Worm (Caenorhabditis elegans) whole organism, late embryonic: ENCODE measurements around the gene zag-1.
A peak's percentile ranks its signal among the peaks of the same experiment; 100 is the strongest.

ENCODE experiments used
- C08G9.2 ChIP-seq: sonication (generic microtip); optimal IDR thresholded peaks from 2 replicates; lab custom pipeline; 2016; ENCODE audit warnings: mild to moderate bottlenecking, missing genetic modification characterization, moderate library complexity, missing compliant biosample characterization
- F13H6.1 ChIP-seq: sonication (generic microtip); optimal IDR thresholded peaks from 2 replicates; lab custom pipeline; 2016; ENCODE audit warnings: missing genetic modification characterization, missing compliant biosample characterization
- K09A11.1 ChIP-seq: sonication (generic microtip); optimal IDR thresholded peaks from 2 replicates; lab custom pipeline; 2017; ENCODE audit warnings: antibody characterized with exemption, mild to moderate bottlenecking, missing genetic modification characterization, missing compliant biosample characterization; ENCODE audit not compliant: insufficient read depth
- T23F11.4 ChIP-seq: fragments of 200-800 bp; sonication (Bioruptor generic); optimal IDR thresholded peaks from 2 replicates; lab custom pipeline; 2018; ENCODE audit warnings: mild to moderate bottlenecking, missing genetic modification characterization, missing compliant biosample characterization
- ceh-19 ChIP-seq: fragments of 200-800 bp; sonication (Bioruptor generic); optimal IDR thresholded peaks from 2 replicates; lab custom pipeline; 2018; ENCODE audit warnings: mild to moderate bottlenecking, missing genetic modification characterization, missing compliant biosample characterization
- ceh-2 ChIP-seq: sonication (generic microtip); optimal IDR thresholded peaks from 2 replicates; lab custom pipeline; 2016; ENCODE audit warnings: missing genotype, missing genetic modification characterization, missing compliant biosample characterization
- ceh-31 ChIP-seq: sonication (generic microtip); optimal IDR thresholded peaks from 2 replicates; lab custom pipeline; 2016; ENCODE audit warnings: missing genetic modification characterization, missing compliant biosample characterization
- ceh-34 ChIP-seq: sonication (generic microtip); optimal IDR thresholded peaks from 2 replicates; lab custom pipeline; 2016; ENCODE audit warnings: mild to moderate bottlenecking, missing genetic modification characterization, missing compliant biosample characterization
- ceh-45 ChIP-seq: fragments of 200-800 bp; sonication (Bioruptor generic); IDR thresholded peaks from 2 replicates; pipeline ENCODE4 v1.3.6; 2022; ENCODE audit warnings: missing genetic modification reagents, missing genetic modification characterization, missing compliant biosample characterization
- ceh-48 ChIP-seq: sonication (generic microtip); optimal IDR thresholded peaks from 2 replicates; lab custom pipeline; 2016; ENCODE audit warnings: missing genetic modification characterization, inconsistent platforms, missing compliant biosample characterization
- ceh-9 ChIP-seq: sonication (generic microtip); optimal IDR thresholded peaks from 2 replicates; lab custom pipeline; 2016; ENCODE audit warnings: mild to moderate bottlenecking, missing genetic modification characterization, inconsistent platforms, missing compliant biosample characterization
- dmd-4 ChIP-seq: sonication (generic microtip); optimal IDR thresholded peaks from 2 replicates; lab custom pipeline; 2016; ENCODE audit warnings: borderline replicate concordance, missing genetic modification characterization, missing compliant biosample characterization
- elt-2 ChIP-seq: sonication (generic microtip); optimal IDR thresholded peaks from 2 replicates; lab custom pipeline; 2016; ENCODE audit warnings: missing genetic modification reagents, missing genetic modification characterization, missing compliant biosample characterization
- elt-4 ChIP-seq: sonication (generic microtip); optimal IDR thresholded peaks from 2 replicates; lab custom pipeline; 2016; ENCODE audit warnings: missing genetic modification characterization, missing compliant biosample characterization
- ets-4 ChIP-seq: sonication (generic microtip); optimal IDR thresholded peaks from 2 replicates; lab custom pipeline; 2016; ENCODE audit warnings: missing genetic modification characterization, missing compliant biosample characterization
- fkh-10 ChIP-seq: fragments of 150-350 bp; optimal IDR thresholded peaks from 2 replicates; lab custom pipeline; 2014; ENCODE audit warnings: missing biosample characterization, missing genetic modification reagents, missing genetic modification characterization
- gmeb-2 ChIP-seq: sonication (generic microtip); optimal IDR thresholded peaks from 2 replicates; lab custom pipeline; 2016; ENCODE audit warnings: missing genetic modification characterization, inconsistent platforms, missing compliant biosample characterization
- hlh-15 ChIP-seq: sonication (generic microtip); optimal IDR thresholded peaks from 2 replicates; lab custom pipeline; 2016; ENCODE audit warnings: missing genetic modification characterization, missing compliant biosample characterization
- hlh-6 ChIP-seq: sonication (generic microtip); optimal IDR thresholded peaks from 2 replicates; lab custom pipeline; 2016; ENCODE audit warnings: missing genotype, missing genetic modification characterization, missing compliant biosample characterization
- hlh-8 ChIP-seq: sonication (generic microtip); optimal IDR thresholded peaks from 2 replicates; lab custom pipeline; 2016; ENCODE audit warnings: missing genotype, missing genetic modification characterization, missing compliant biosample characterization
- lim-6 ChIP-seq: sonication (generic microtip); optimal IDR thresholded peaks from 2 replicates; lab custom pipeline; 2016; ENCODE audit warnings: missing genetic modification characterization, missing compliant biosample characterization
- lin-11 ChIP-seq: fragments of 200-800 bp; sonication (Bioruptor generic); optimal IDR thresholded peaks from 2 replicates; lab custom pipeline; 2018; ENCODE audit warnings: mild to moderate bottlenecking, missing genetic modification characterization, missing compliant biosample characterization
- madf-2 ChIP-seq: sonication (generic microtip); optimal IDR thresholded peaks from 2 replicates; lab custom pipeline; 2017; ENCODE audit warnings: missing genetic modification characterization, missing compliant biosample characterization
- nfya-1 ChIP-seq: sonication (generic microtip); optimal IDR thresholded peaks from 2 replicates; lab custom pipeline; 2017; ENCODE audit warnings: missing genetic modification characterization, mild to moderate bottlenecking, missing compliant biosample characterization, antibody characterized with exemption, moderate library complexity
- nhr-11 ChIP-seq: fragments of 150-350 bp; optimal IDR thresholded peaks from 2 replicates; lab custom pipeline; 2014; ENCODE audit warnings: missing biosample characterization, missing genetic modification characterization
- nhr-232 ChIP-seq: sonication (generic microtip); optimal IDR thresholded peaks from 2 replicates; lab custom pipeline; 2016; ENCODE audit warnings: missing genetic modification characterization, missing compliant biosample characterization
- odd-2 ChIP-seq: sonication (generic microtip); optimal IDR thresholded peaks from 2 replicates; lab custom pipeline; 2017; ENCODE audit warnings: antibody characterized with exemption, mild to moderate bottlenecking, missing genetic modification characterization, missing compliant biosample characterization
- pat-9 ChIP-seq: fragments of 200-800 bp; sonication (Bioruptor generic); optimal IDR thresholded peaks from 2 replicates; lab custom pipeline; 2018; ENCODE audit warnings: mild to moderate bottlenecking, missing genetic modification characterization, moderate library complexity, missing compliant biosample characterization
- pax-1 ChIP-seq: fragments of 150-350 bp; optimal IDR thresholded peaks from 2 replicates; lab custom pipeline; 2014; ENCODE audit warnings: missing biosample characterization, missing genetic modification characterization
- pha-2 ChIP-seq: sonication (generic microtip); optimal IDR thresholded peaks from 2 replicates; lab custom pipeline; 2017; ENCODE audit warnings: mild to moderate bottlenecking, missing genetic modification characterization, missing compliant biosample characterization
- pha-4 ChIP-seq: fragments of 150-350 bp; optimal IDR thresholded peaks from 2 replicates; lab custom pipeline; 2018; ENCODE audit warnings: missing biosample characterization, missing genetic modification reagents, missing genetic modification characterization
- pqm-1 ChIP-seq: sonication (generic microtip); optimal IDR thresholded peaks from 2 replicates; lab custom pipeline; 2016; ENCODE audit warnings: missing genetic modification characterization, missing compliant biosample characterization
- pros-1 ChIP-seq: fragments of 150-350 bp; optimal IDR thresholded peaks from 2 replicates; lab custom pipeline; 2014; ENCODE audit warnings: missing biosample characterization, missing genetic modification reagents, missing genetic modification characterization
- ref-2 ChIP-seq: sonication (generic microtip); optimal IDR thresholded peaks from 2 replicates; lab custom pipeline; 2016; ENCODE audit warnings: missing genetic modification characterization, missing compliant biosample characterization
- rnt-1 ChIP-seq: sonication (generic microtip); optimal IDR thresholded peaks from 2 replicates; lab custom pipeline; 2016; ENCODE audit warnings: missing genetic modification characterization, missing compliant biosample characterization
- sox-2 ChIP-seq: fragments of 200-800 bp; sonication (Bioruptor generic); IDR thresholded peaks from 2 replicates; pipeline ENCODE4 v1.3.6; 2022; ENCODE audit warnings: missing genetic modification reagents, missing genetic modification characterization, missing compliant biosample characterization
- sox-4 ChIP-seq: sonication (generic microtip); optimal IDR thresholded peaks from 2 replicates; lab custom pipeline; 2017; ENCODE audit warnings: mild to moderate bottlenecking, missing genetic modification characterization, inconsistent platforms, missing compliant biosample characterization
- syd-9 ChIP-seq: sonication (generic microtip); optimal IDR thresholded peaks from 2 replicates; lab custom pipeline; 2016; ENCODE audit warnings: mild to moderate bottlenecking, missing genetic modification characterization, moderate library complexity, missing compliant biosample characterization
- tbx-2 ChIP-seq: sonication (generic microtip); optimal IDR thresholded peaks from 2 replicates; lab custom pipeline; 2016; ENCODE audit warnings: missing genetic modification characterization, missing compliant biosample characterization
- tbx-7 ChIP-seq: sonication (generic microtip); optimal IDR thresholded peaks from 2 replicates; lab custom pipeline; 2016; ENCODE audit warnings: missing genotype, missing genetic modification characterization, missing compliant biosample characterization
- unc-42 ChIP-seq: sonication (generic microtip); optimal IDR thresholded peaks from 2 replicates; lab custom pipeline; 2016; ENCODE audit warnings: missing genotype, missing genetic modification characterization, missing compliant biosample characterization
- unc-55 ChIP-seq: sonication (generic microtip); optimal IDR thresholded peaks from 2 replicates; lab custom pipeline; 2017; ENCODE audit warnings: missing biosample characterization, missing genetic modification reagents, missing genetic modification characterization

The zag-1 gene

ce11 chrIV:3853557-3853956, 2.1 kb upstream of the zag-1 start:
- no peak for TF ChIP-seq pha-2
- no peak for TF ChIP-seq tbx-7 (tag; lab: Kevin White, UChicago)
- no peak for TF ChIP-seq ceh-2 (tag; lab: Kevin White, UChicago)

- TF ChIP-seq sox-4 (tag; lab: Kevin White, UChicago), result peak; percentile 1
- no peak for TF ChIP-seq pat-9 (tag; lab: Kevin White, UChicago)
- no peak for TF ChIP-seq elt-2
- TF ChIP-seq hlh-6, result peak; percentile 22
- TF ChIP-seq ceh-2 (tag; lab: Kevin White, UChicago), result no peak
- TF ChIP-seq elt-4, result no peak
- no peak for TF ChIP-seq pax-1 (tag; lab: Kevin White, UChicago)
- peak; percentile 21 for TF ChIP-seq hlh-8 (tag; lab: Kevin White, UChicago)
- no peak for TF ChIP-seq C08G9.2
- TF ChIP-seq rnt-1 (tag; lab: Kevin White, UChicago), result peak; percentile 16
- no peak for TF ChIP-seq pqm-1
- TF ChIP-seq ceh-48 (tag; lab: Kevin White, UChicago), result no peak
- no peak for TF ChIP-seq ceh-34 (tag; lab: Kevin White, UChicago)
- peak; percentile 33 for TF ChIP-seq ceh-31 (tag; lab: Kevin White, UChicago)
- peak; percentile 38 for TF ChIP-seq tbx-2
- TF ChIP-seq, all 69 proteins: peak for 6
Measured at ce11 chrIV:3854606-3855005, 1.0 kb upstream of the zag-1 start.

ce11 chrIV:3856190-3856589, 547 bp downstream of the zag-1 start:
- TF ChIP-seq tbx-2, result no peak
- TF ChIP-seq ceh-45 (GFP tag; lab: Robert Waterston, UW), result no peak
- TF ChIP-seq odd-2 (tag; lab: Kevin White, UChicago), result no peak
- no peak for TF ChIP-seq pat-9 (tag; lab: Kevin White, UChicago)
- TF ChIP-seq sox-4 (tag; lab: Kevin White, UChicago), result no peak
- TF ChIP-seq nfya-1 (tag; lab: Kevin White, UChicago), result peak; percentile 78
- no peak for TF ChIP-seq pax-1 (tag; lab: Kevin White, UChicago)
- TF ChIP-seq ceh-31 (tag; lab: Kevin White, UChicago), result no peak
- TF ChIP-seq unc-42, result peak; percentile 14
- no peak for TF ChIP-seq F13H6.1 (tag; lab: Kevin White, UChicago)
- TF ChIP-seq ceh-2 (tag; lab: Kevin White, UChicago), result no peak
- TF ChIP-seq pros-1 (tag; lab: Kevin White, UChicago), result no peak

ce11 chrIV:3857999-3858552, 2.4 kb downstream of the zag-1 start:
- TF ChIP-seq unc-55 (peak; percentile 89), K09A11.1 (tag; lab: Kevin White, UChicago) (no peak), ceh-19 (GFP tag; lab: Kevin White, UChicago) (peak; percentile 9)

ce11 chrIV:3859552-3859951, 3.9 kb downstream of the zag-1 start:
- TF ChIP-seq fkh-10 (GFP tag; lab: Kevin White, UChicago) (peak; percentile 43), lin-11 (no peak), nhr-11 (no peak)

ce11 chrIV:3860419-3860818, 4.8 kb downstream of the zag-1 start:
- peak; percentile 12 for TF ChIP-seq ceh-31 (tag; lab: Kevin White, UChicago)
- TF ChIP-seq unc-42, result peak; percentile 87
- TF ChIP-seq nfya-1 (tag; lab: Kevin White, UChicago), result no peak
- TF ChIP-seq, all 69 proteins: peak for 2

- TF ChIP-seq elt-4, result no peak
- TF ChIP-seq sox-2 (GFP tag; lab: Robert Waterston, UW), result no peak
- TF ChIP-seq ceh-9, result no peak
- TF ChIP-seq hlh-15 (tag; lab: Kevin White, UChicago), result no peak
- TF ChIP-seq ref-2 (tag; lab: Kevin White, UChicago), result no peak
- no peak for TF ChIP-seq dmd-4 (tag; lab: Kevin White, UChicago)
- no peak for TF ChIP-seq syd-9
- TF ChIP-seq ets-4 (tag; lab: Kevin White, UChicago), result no peak
- no peak for TF ChIP-seq pha-4 (tag; lab: Kevin White, UChicago)
- no peak for TF ChIP-seq madf-2
- no peak for TF ChIP-seq lim-6 (tag; lab: Kevin White, UChicago)
- TF ChIP-seq T23F11.4 (GFP tag; lab: Kevin White, UChicago), result no peak
- TF ChIP-seq nhr-232 (tag; lab: Kevin White, UChicago), result no peak
- no peak for TF ChIP-seq ceh-48 (tag; lab: Kevin White, UChicago)
- TF ChIP-seq gmeb-2 (tag; lab: Kevin White, UChicago), result no peak
Measured at ce11 chrIV:3862948-3863347, 7.3 kb downstream of the zag-1 start.
